Worm (Caenorhabditis elegans): ENCODE measurements around the gene F53H1.3.

ce11 chrIV:1385915-1386314 lies 57.0 kb downstream of the F53H1.3 start, which contains the start of gene nhr-41:
- TF ChIP-seq ztf-11 (tag; optimal IDR thresholded peaks at IDR 0.05) (no peak), blmp-1 (tag; optimal IDR thresholded peaks at IDR 0.05) (no peak), ceh-83 (GFP tag; optimal IDR thresholded peaks at IDR 0.05) (no peak), unc-39 (tag; optimal IDR thresholded peaks at IDR 0.05) (no peak), mab-5 (tag; optimal IDR thresholded peaks at IDR 0.05) (no peak), lin-13 (tag; optimal IDR thresholded peaks at IDR 0.05) (no peak), lsy-2 (tag; optimal IDR thresholded peaks at IDR 0.05) (no peak), unc-62 (GFP tag; optimal IDR thresholded peaks at IDR 0.05) (no peak), pha-4 (tag; optimal IDR thresholded peaks at IDR 0.05) (no peak), nhr-237 (tag; optimal IDR thresholded peaks at IDR 0.05) (no peak), ceh-43 (GFP tag; optimal IDR thresholded peaks at IDR 0.05) (no peak), bed-3 (GFP tag; optimal IDR thresholded peaks at IDR 0.05) (no peak)
